Worm (Caenorhabditis elegans) whole organism, young adult: ENCODE measurements around the gene F54D8.10.

Experiments
- F57C9.4 ChIP-seq: sonication (generic microtip); optimal IDR thresholded peaks from 2 replicates; lab custom pipeline; 2017; ENCODE audit warnings: mild to moderate bottlenecking, missing genetic modification characterization, missing compliant biosample characterization
- pha-4 ChIP-seq: fragments of 150-350 bp; sonication (generic microtip); optimal IDR thresholded peaks from 2 replicates; lab custom pipeline; 2014; ENCODE audit warnings: missing biosample characterization, missing genetic modification reagents, missing genetic modification characterization

The F54D8.10 gene

ce11 chrIII:5144169-5144568, 49.6 kb downstream of the F54D8.10 start:
- TF ChIP-seq F57C9.4 (tag; lab: Kevin White, UChicago) = no peak
- no peak for TF ChIP-seq pha-4 (tag; lab: Kevin White, UChicago)
